Fruit fly (Drosophila melanogaster) whole organism, embryonic: ENCODE results near the gene Spt3.

Source experiments
- B-H1 ChIP-seq: fragments of 200-800 bp; sonication (Bioruptor generic); IDR thresholded peaks from 3 replicates; pipeline ENCODE4 v1.3.6; 2022; ENCODE audit warnings: missing biosample characterization, missing genetic modification characterization
- B-H2 ChIP-seq: fragments of 200-800 bp; sonication (Bioruptor generic); optimal IDR thresholded peaks from 2 replicates; lab custom pipeline; 2018; ENCODE audit warnings: missing biosample characterization, mild to moderate bottlenecking, missing genetic modification characterization
- Bdp1 ChIP-seq: fragments of 200-800 bp; sonication (Bioruptor generic); optimal IDR thresholded peaks from 3 replicates; lab custom pipeline; 2016; ENCODE audit warnings: missing biosample characterization, missing genetic modification characterization
- CG10267 ChIP-seq: fragments of 200-800 bp; sonication (Bioruptor generic); optimal IDR thresholded peaks from 2 replicates; lab custom pipeline; 2018; ENCODE audit warnings: missing biosample characterization, mild to moderate bottlenecking, missing genetic modification characterization, moderate library complexity
- CG12942 ChIP-seq: fragments of 200-800 bp; sonication (Bioruptor generic); optimal IDR thresholded peaks from 3 replicates; lab custom pipeline; 2016; ENCODE audit warnings: missing biosample characterization, missing genetic modification characterization
- CG13775 ChIP-seq: fragments of 200-800 bp; sonication (Bioruptor generic); optimal IDR thresholded peaks from 3 replicates; lab custom pipeline; 2017; ENCODE audit warnings: missing biosample characterization, mild to moderate bottlenecking, missing genetic modification characterization
- CG15514 ChIP-seq: fragments of 200-800 bp; sonication (Bioruptor generic); optimal IDR thresholded peaks from 3 replicates; lab custom pipeline; 2017; ENCODE audit warnings: missing biosample characterization, missing genetic modification characterization, mild to moderate bottlenecking, moderate library complexity, missing genetic modification reagents
- CG16815 ChIP-seq: fragments of 200-800 bp; sonication (Bioruptor generic); optimal IDR thresholded peaks from 3 replicates; lab custom pipeline; 2017; ENCODE audit warnings: missing biosample characterization, mild to moderate bottlenecking, missing genetic modification characterization
- CG17186 ChIP-seq: fragments of 200-800 bp; sonication (Bioruptor generic); optimal IDR thresholded peaks from 3 replicates; lab custom pipeline; 2017; ENCODE audit warnings: missing biosample characterization, missing genetic modification reagents, missing genetic modification characterization
- CG30403 ChIP-seq: fragments of 200-800 bp; sonication (Bioruptor generic); optimal IDR thresholded peaks from 3 replicates; lab custom pipeline; 2016; ENCODE audit warnings: missing biosample characterization, missing genetic modification characterization
- CG31224 ChIP-seq: fragments of 200-800 bp; sonication (Bioruptor generic); IDR thresholded peaks from 2 replicates; pipeline ENCODE4 v1.3.6; 2022; ENCODE audit warnings: missing biosample characterization, missing genetic modification characterization
- CG33213 ChIP-seq: fragments of 200-800 bp; sonication (Bioruptor generic); optimal IDR thresholded peaks from 3 replicates; lab custom pipeline; 2016; ENCODE audit warnings: missing biosample characterization, missing genetic modification characterization
- CG6791 ChIP-seq: fragments of 200-800 bp; sonication (Bioruptor generic); IDR thresholded peaks from 3 replicates; pipeline ENCODE4 v1.3.6; 2022; ENCODE audit warnings: missing biosample characterization, missing genetic modification characterization; ENCODE audit not compliant: partially characterized antibody
- CG8089 ChIP-seq: fragments of 200-800 bp; sonication (Bioruptor generic); optimal IDR thresholded peaks from 3 replicates; lab custom pipeline; 2016; ENCODE audit warnings: missing biosample characterization, missing genetic modification characterization
- CG8388 ChIP-seq: fragments of 200-800 bp; sonication (Bioruptor generic); optimal IDR thresholded peaks from 2 replicates; lab custom pipeline; 2019; ENCODE audit warnings: missing biosample characterization, mild to moderate bottlenecking, missing genetic modification characterization, moderate library complexity
- CG9437 ChIP-seq: fragments of 200-800 bp; sonication (Bioruptor generic); optimal IDR thresholded peaks from 2 replicates; lab custom pipeline; 2018; ENCODE audit warnings: missing biosample characterization, mild to moderate bottlenecking, missing genetic modification characterization
- Deaf1 ChIP-seq: fragments of 200-800 bp; optimal IDR thresholded peaks from 3 replicates; lab custom pipeline; 2019; ENCODE audit warnings: missing biosample characterization, mild to moderate bottlenecking, missing genetic modification characterization, moderate library complexity
- Dp ChIP-seq: fragments of 200-800 bp; sonication (Bioruptor generic); optimal IDR thresholded peaks from 2 replicates; lab custom pipeline; 2018; ENCODE audit warnings: missing biosample characterization, mild to moderate bottlenecking, missing genetic modification characterization, moderate library complexity
- E2f2 ChIP-seq: fragments of 200-800 bp; sonication (Bioruptor generic); IDR thresholded peaks from 2 replicates; pipeline ENCODE4 v1.3.6; 2022; ENCODE audit warnings: missing biosample characterization, missing genetic modification characterization
- Eip74EF ChIP-seq, 2 experiments: fragments of 200-800 bp in 1 of 2; fragments of >200 bp in 1 of 2; sonication (Bioruptor generic) in 1 of 2; optimal IDR thresholded peaks; 2 replicates each; lab custom pipeline; 2017 to 2019; ENCODE audit warnings: missing biosample characterization in 2 of 2, missing genetic modification characterization in 2 of 2, mild to moderate bottlenecking in 1 of 2, moderate library complexity in 1 of 2
- Fer1 ChIP-seq: fragments of 200-800 bp; sonication (Bioruptor generic); optimal IDR thresholded peaks from 2 replicates; lab custom pipeline; 2017; ENCODE audit warnings: missing biosample characterization, mild to moderate bottlenecking, missing genetic modification characterization
- HLH3B ChIP-seq: fragments of 200-800 bp; sonication (Bioruptor generic); IDR thresholded peaks from 2 replicates; pipeline ENCODE4 v1.3.6; 2022; ENCODE audit warnings: missing biosample characterization, missing genetic modification characterization
- Jarid2 ChIP-seq: fragments of 200-800 bp; sonication (Bioruptor generic); optimal IDR thresholded peaks from 3 replicates; lab custom pipeline; 2017; ENCODE audit warnings: mild to moderate bottlenecking, missing biosample characterization, missing genetic modification reagents, missing genetic modification characterization
- Kr ChIP-seq: fragments of 200-800 bp; sonication (Bioruptor generic); optimal IDR thresholded peaks from 2 replicates; lab custom pipeline; 2017; ENCODE audit warnings: missing biosample characterization, mild to moderate bottlenecking, missing genetic modification characterization
- Mad ChIP-seq: fragments of 200-800 bp; sonication (Bioruptor generic); optimal IDR thresholded peaks from 2 replicates; lab custom pipeline; 2016; ENCODE audit warnings: missing biosample characterization, missing genetic modification characterization
- Mrtf ChIP-seq: fragments of 200-800 bp; sonication (Bioruptor generic); IDR thresholded peaks from 3 replicates; pipeline ENCODE4 v1.3.6; 2022; ENCODE audit warnings: missing biosample characterization, missing genetic modification characterization
- Neu2 ChIP-seq: fragments of 200-800 bp; sonication (Bioruptor generic); optimal IDR thresholded peaks from 3 replicates; lab custom pipeline; 2016; ENCODE audit warnings: missing biosample characterization, missing genetic modification characterization, borderline replicate concordance
- Nf-YC ChIP-seq: fragments of 200-800 bp; optimal IDR thresholded peaks from 3 replicates; lab custom pipeline; 2019; ENCODE audit warnings: missing biosample characterization, mild to moderate bottlenecking, missing genetic modification characterization, moderate library complexity
- Sox100B ChIP-seq: fragments of 200-800 bp; sonication (Bioruptor generic); optimal IDR thresholded peaks from 3 replicates; lab custom pipeline; 2018; ENCODE audit warnings: missing biosample characterization, mild to moderate bottlenecking, missing genetic modification characterization
- Sry-δ ChIP-seq: fragments of 200-800 bp; sonication (Bioruptor generic); optimal IDR thresholded peaks from 2 replicates; lab custom pipeline; 2016; ENCODE audit warnings: missing biosample characterization, missing genetic modification characterization
- Stat92E ChIP-seq, 3 experiments: fragments of >200 bp in 2 of 3; fragments of 200-800 bp in 1 of 3; sonication (Bioruptor generic) in 1 of 3; optimal IDR thresholded peaks; 2 replicates each; lab custom pipeline; 2017 to 2019; ENCODE audit warnings: missing biosample characterization in 3 of 3, missing genetic modification characterization in 3 of 3, mild to moderate bottlenecking in 1 of 3, moderate library complexity in 1 of 3
- ash1 ChIP-seq: fragments of 200-800 bp; sonication (Bioruptor generic); optimal IDR thresholded peaks from 2 replicates; lab custom pipeline; 2018; ENCODE audit warnings: missing biosample characterization, mild to moderate bottlenecking, missing genetic modification characterization
- chn ChIP-seq: fragments of 200-800 bp; sonication (Bioruptor generic); optimal IDR thresholded peaks from 2 replicates; lab custom pipeline; 2016; ENCODE audit warnings: missing biosample characterization, missing genetic modification characterization
- dimm ChIP-seq: fragments of 200-800 bp; sonication (Bioruptor generic); IDR thresholded peaks from 2 replicates; pipeline ENCODE4 v1.3.6; 2022; ENCODE audit warnings: missing biosample characterization, missing genetic modification characterization
- disco-r ChIP-seq: fragments of 200-800 bp; sonication (Bioruptor generic); optimal IDR thresholded peaks from 2 replicates; lab custom pipeline; 2016; ENCODE audit warnings: missing biosample characterization, missing genetic modification characterization
- eyg ChIP-seq: fragments of 200-800 bp; sonication (Bioruptor generic); optimal IDR thresholded peaks from 3 replicates; lab custom pipeline; 2016; ENCODE audit warnings: missing biosample characterization, missing genetic modification characterization
- gcm ChIP-seq: fragments of 200-800 bp; sonication (Bioruptor generic); optimal IDR thresholded peaks from 2 replicates; lab custom pipeline; 2019; ENCODE audit warnings: missing biosample characterization, mild to moderate bottlenecking, missing genetic modification characterization, moderate library complexity
- gt ChIP-seq: fragments of 200-800 bp; sonication (Bioruptor generic); IDR thresholded peaks from 2 replicates; pipeline ENCODE4 v1.3.6; 2022; ENCODE audit warnings: missing biosample characterization, missing genetic modification characterization
- h ChIP-seq: fragments of >200 bp; optimal IDR thresholded peaks from 2 replicates; lab custom pipeline; 2017
- ham ChIP-seq: fragments of 200-800 bp; sonication (Bioruptor generic); IDR thresholded peaks from 2 replicates; pipeline ENCODE4 v1.3.6; 2022; ENCODE audit warnings: missing biosample characterization, missing genetic modification characterization
- kni ChIP-seq: fragments of 200-800 bp; sonication (Bioruptor generic); optimal IDR thresholded peaks from 3 replicates; lab custom pipeline; 2017; ENCODE audit warnings: mild to moderate bottlenecking, missing biosample characterization, missing genetic modification reagents, missing genetic modification characterization
- knrl ChIP-seq: fragments of 200-800 bp; sonication (Bioruptor generic); IDR thresholded peaks from 3 replicates; pipeline ENCODE4 v1.3.6; 2022; ENCODE audit warnings: missing biosample characterization, missing genetic modification characterization; ENCODE audit not compliant: partially characterized antibody
- nerfin-1 ChIP-seq: fragments of 200-800 bp; sonication (Bioruptor generic); optimal IDR thresholded peaks from 3 replicates; lab custom pipeline; 2019; ENCODE audit warnings: missing biosample characterization, mild to moderate bottlenecking, missing genetic modification characterization, moderate library complexity
- oc ChIP-seq: fragments of 200-800 bp; sonication (Bioruptor generic); optimal IDR thresholded peaks from 2 replicates; lab custom pipeline; 2018; ENCODE audit warnings: missing biosample characterization, mild to moderate bottlenecking, missing genetic modification characterization, moderate library complexity
- pnt ChIP-seq: fragments of 200-800 bp; sonication (Bioruptor generic); optimal IDR thresholded peaks from 3 replicates; lab custom pipeline; 2016; ENCODE audit warnings: missing biosample characterization, missing genetic modification characterization
- pum ChIP-seq: fragments of 200-800 bp; sonication (Bioruptor generic); optimal IDR thresholded peaks from 2 replicates; lab custom pipeline; 2016; ENCODE audit warnings: missing biosample characterization, missing genetic modification characterization
- sd ChIP-seq: fragments of 200-800 bp; sonication (Bioruptor generic); optimal IDR thresholded peaks from 3 replicates; lab custom pipeline; 2018; ENCODE audit warnings: missing biosample characterization, mild to moderate bottlenecking, missing genetic modification characterization, moderate library complexity
- wdn ChIP-seq: fragments of 200-800 bp; sonication (Bioruptor generic); IDR thresholded peaks from 2 replicates; pipeline ENCODE4 v1.3.6; 2022; ENCODE audit warnings: missing biosample characterization, missing genetic modification characterization
- zen ChIP-seq: fragments of 200-800 bp; sonication (Bioruptor generic); optimal IDR thresholded peaks from 3 replicates; lab custom pipeline; 2018; ENCODE audit warnings: missing biosample characterization, mild to moderate bottlenecking, missing genetic modification characterization, moderate library complexity

Gene Spt3

DNA sequence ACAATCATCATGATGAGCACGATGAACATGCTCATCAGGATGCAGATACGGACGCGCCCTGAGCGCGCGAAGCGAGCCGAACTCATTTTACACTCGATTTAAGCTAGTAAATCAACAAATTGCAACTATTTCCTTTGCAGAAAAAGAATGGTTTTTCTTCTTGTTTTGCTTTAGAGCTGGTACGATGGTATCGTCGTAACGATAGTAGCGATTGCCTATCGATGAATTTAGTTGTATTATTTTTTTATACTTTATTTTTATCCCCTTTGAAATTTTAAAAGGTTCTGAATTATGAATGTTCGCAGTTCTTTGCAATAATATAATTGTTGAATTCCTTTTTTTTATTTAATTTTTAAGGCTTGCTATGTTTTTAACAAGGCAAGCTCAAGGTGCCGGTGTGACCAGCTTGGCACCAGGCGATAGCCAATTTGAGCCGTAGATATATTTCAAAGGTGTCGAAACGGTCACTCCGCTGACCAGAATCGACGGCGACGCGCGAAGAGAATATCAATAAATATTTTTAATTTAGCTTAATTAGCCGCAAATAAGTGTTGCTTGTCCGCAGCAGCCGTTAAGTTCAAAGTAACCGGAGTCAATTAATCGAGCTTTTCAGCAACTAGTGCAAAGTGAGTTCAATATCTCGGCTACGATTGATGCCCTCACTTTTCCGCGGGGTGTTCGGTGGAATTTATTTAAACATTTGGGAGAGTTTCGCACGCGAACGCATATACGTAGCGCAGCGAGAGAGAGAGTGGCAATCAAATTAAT lies 49.5 kb upstream of the Spt3 start, which contains the start of the genes CG12213 and GC1 (continued):
- no peak for TF ChIP-seq CG8089
- TF ChIP-seq Jarid2 (GFP tag; lab: Kevin White, UChicago): peak; percentile 26
- peak; percentile 75 for TF ChIP-seq Nf-YC
- TF ChIP-seq CG12942: no peak
- no peak for TF ChIP-seq Bdp1 (GFP tag; lab: Kevin White, UChicago)
- TF ChIP-seq Fer1 (GFP tag; lab: Kevin White, UChicago): no peak
- TF ChIP-seq knrl (GFP tag; lab: Robert Waterston, UW): peak; percentile 99
- peak; percentile 39 for TF ChIP-seq nerfin-1 (tag; lab: Kevin White, UChicago)
- no peak for TF ChIP-seq disco-r (GFP tag; lab: Kevin White, UChicago)
- TF ChIP-seq Eip74EF (GFP tag; optimal IDR thresholded peaks at IDR 0.05; lab: Kevin White, UChicago): no peak
- TF ChIP-seq ash1 (GFP tag; lab: Kevin White, UChicago): no peak
- TF ChIP-seq CG10267 (tag; lab: Kevin White, UChicago): peak; percentile 82
- TF ChIP-seq dimm: no peak
- TF ChIP-seq B-H2 (GFP tag; lab: Kevin White, UChicago): no peak
- TF ChIP-seq CG6791 (GFP tag; lab: Robert Waterston, UW): peak; percentile 94
- peak; percentile 4 for TF ChIP-seq CG8388 (GFP tag; lab: Kevin White, UChicago)
- no peak for TF ChIP-seq Kr (GFP tag; lab: Kevin White, UChicago)
- peak; percentile 9 for TF ChIP-seq Deaf1
- TF ChIP-seq Neu2: no peak
- TF ChIP-seq CG31224 (GFP tag; lab: Robert Waterston, UW): 0 out of 2 replicates have a peak, but pooled peaks have one; percentile 32
- no peak for TF ChIP-seq Mrtf (GFP tag; lab: Robert Waterston, UW)
- TF ChIP-seq E2f2 (GFP tag; lab: Robert Waterston, UW): peak; percentile 81
- TF ChIP-seq HLH3B: no peak
- no peak for TF ChIP-seq CG16815 (GFP tag; lab: Kevin White, UChicago)
- no peak for TF ChIP-seq kni (GFP tag; lab: Kevin White, UChicago)
- no peak for TF ChIP-seq sd (tag; lab: Kevin White, UChicago)
- TF ChIP-seq Mad (GFP tag; lab: Kevin White, UChicago): peak; percentile 20
- TF ChIP-seq CG30403: peak; percentile 44
- TF ChIP-seq zen: peak; percentile 30
- no peak for TF ChIP-seq h (lab: Kevin White, UChicago)
- TF ChIP-seq gt (GFP tag; lab: Robert Waterston, UW): no peak
- no peak for TF ChIP-seq wdn (GFP tag; lab: Robert Waterston, UW)
- TF ChIP-seq oc (tag; lab: Kevin White, UChicago): no peak
- peak; percentile 69 for TF ChIP-seq CG15514
- no peak for TF ChIP-seq pnt (GFP tag; lab: Kevin White, UChicago)
- TF ChIP-seq Sox100B (GFP tag; lab: Kevin White, UChicago): peak; percentile 3
- TF ChIP-seq B-H1 (GFP tag; lab: Robert Waterston, UW): no peak
- TF ChIP-seq Dp: peak; percentile 76
- peak; percentile 49 for TF ChIP-seq CG33213 (GFP tag; lab: Kevin White, UChicago)
- peak; percentile 93 for TF ChIP-seq Sry-δ (GFP tag; lab: Kevin White, UChicago)
- no peak for TF ChIP-seq Stat92E (GFP tag; optimal IDR thresholded peaks at IDR 0.05; lab: Kevin White, UChicago)
- TF ChIP-seq chn (GFP tag; lab: Kevin White, UChicago): no peak
- TF ChIP-seq ham (GFP tag; lab: Robert Waterston, UW): no peak
- no peak for TF ChIP-seq pum (GFP tag; lab: Kevin White, UChicago)
- no peak for TF ChIP-seq gcm (GFP tag; lab: Kevin White, UChicago)
- TF ChIP-seq CG9437 (GFP tag; lab: Kevin White, UChicago): no peak
- TF ChIP-seq CG17186: peak; percentile 18
- peak; percentile 7 for TF ChIP-seq CG13775 (GFP tag; lab: Kevin White, UChicago)
- no peak for TF ChIP-seq eyg (GFP tag; lab: Kevin White, UChicago)
